Worm (Caenorhabditis elegans) whole organism, L4/young adult: ENCODE data around the gene B0546.5.

Experiments used
- W03F9.2 ChIP-seq: fragments of 150-350 bp; optimal IDR thresholded peaks from 2 replicates; lab custom pipeline; 2014; ENCODE audit warnings: missing biosample characterization, missing genetic modification characterization
- him-1 ChIP-seq: sonication (generic microtip); optimal IDR thresholded peaks from 2 replicates; lab custom pipeline; 2016; ENCODE audit warnings: missing genotype, missing genetic modification reagents, missing genetic modification characterization, missing compliant biosample characterization

ce11 chrIV:3363221-3363620 lies 26.7 kb downstream of the B0546.5 start, which contains the start of gene Y55H10A.2:
- TF ChIP-seq W03F9.2 (no peak), him-1 (tag; lab: Kevin White, UChicago) (no peak)
